Fruit fly (Drosophila melanogaster) S2 (cell line): ENCODE results near the gene CG13912.

Experiments used
- CG8478 ChIP-seq: fragments of >200 bp; optimal IDR thresholded peaks from 2 replicates; lab custom pipeline; 2018
- CTCF ChIP-seq, 2 experiments: fragments of >200 bp; optimal IDR thresholded peaks; 2 replicates each; lab custom pipeline; 2018

- no peak for TF ChIP-seq CTCF (optimal IDR thresholded peaks at IDR 0.05; lab: Kevin White, UChicago)
- no peak for TF ChIP-seq CG8478 (lab: Kevin White, UChicago)
These were observed 29.2 kb downstream of the CG13912 start, which contains the start of gene LysP for dm6 chr3L:1218596-1218995.
